Fruit fly (Drosophila melanogaster): ENCODE results near the gene Coq8.

The Coq8 gene

dm6 chrX:12905014-12905900 lies 4.3 kb upstream of the Coq8 start:
- TF ChIP-seq CG9876 (GFP tag; optimal IDR thresholded peaks at IDR 0.05) (no peak), CG3847 (GFP tag; IDR thresholded peaks at IDR 0.05) (no peak), tin (GFP tag; optimal IDR thresholded peaks at IDR 0.05) (no peak), Med (GFP tag) (peak; percentile 46), CG1792 (GFP tag; optimal IDR thresholded peaks at IDR 0.05) (no peak), CG16779 (GFP tag; IDR thresholded peaks at IDR 0.05) (no peak), zen2 (GFP tag; IDR thresholded peaks at IDR 0.05; ENCODE audit: partially characterized antibody) (no peak), pan (optimal IDR thresholded peaks at IDR 0.05) (no peak), pan (GFP tag; optimal IDR thresholded peaks at IDR 0.05 in 1 of 2, IDR thresholded peaks at IDR 0.05 in 1 of 2) (peak in 1 of 2 experiments; percentile 19), lmd (GFP tag; IDR thresholded peaks at IDR 0.05) (no peak), pita (GFP tag; optimal IDR thresholded peaks at IDR 0.05) (no peak), fru (optimal IDR thresholded peaks at IDR 0.05) (no peak), crc (GFP tag; optimal IDR thresholded peaks at IDR 0.05) (no peak), chinmo (GFP tag; IDR thresholded peaks at IDR 0.05; ENCODE audit: partially characterized antibody) (0 out of 4 replicates have a peak, but pooled peaks have one; percentile 19), cg (GFP tag; optimal IDR thresholded peaks at IDR 0.05) (peak; percentile 56), CHES-1-like (GFP tag; optimal IDR thresholded peaks at IDR 0.05) (no peak), crol (GFP tag; IDR thresholded peaks at IDR 0.05) (0 out of 2 replicates have a peak, but pooled peaks have one; percentile 14), Blimp-1 (GFP tag; optimal IDR thresholded peaks at IDR 0.05) (no peak), prd (optimal IDR thresholded peaks at IDR 0.05) (no peak), prd (GFP tag; IDR thresholded peaks at IDR 0.05) (no peak), ash1 (GFP tag; optimal IDR thresholded peaks at IDR 0.05) (no peak), scrt (GFP tag; optimal IDR thresholded peaks at IDR 0.05) (no peak), C15 (GFP tag; IDR thresholded peaks at IDR 0.05) (no peak), Kr (GFP tag; optimal IDR thresholded peaks at IDR 0.05) (no peak), Ets97D (GFP tag; optimal IDR thresholded peaks at IDR 0.05) (no peak), CG12071 (GFP tag; optimal IDR thresholded peaks at IDR 0.05) (no peak), Hr51 (GFP tag; optimal IDR thresholded peaks at IDR 0.05) (no peak), Drgx (GFP tag; IDR thresholded peaks at IDR 0.05) (peak; percentile 62), MTF-1 (GFP tag; optimal IDR thresholded peaks at IDR 0.05; ENCODE audit: borderline replicate concordance) (no peak), CG5245 (GFP tag; optimal IDR thresholded peaks at IDR 0.05) (no peak), CG4707 (GFP tag; optimal IDR thresholded peaks at IDR 0.05) (no peak), ken (GFP tag; IDR thresholded peaks at IDR 0.05) (no peak), ewg (GFP tag; optimal IDR thresholded peaks at IDR 0.05) (peak; percentile 22), caup (GFP tag; optimal IDR thresholded peaks at IDR 0.05; ENCODE audit: severe bottlenecking) (no peak), Mad (GFP tag; optimal IDR thresholded peaks at IDR 0.05) (no peak), schlank (tag; optimal IDR thresholded peaks at IDR 0.05) (no peak), lov (optimal IDR thresholded peaks at IDR 0.05) (no peak), lov (GFP tag; IDR thresholded peaks at IDR 0.05) (no peak), Oli (tag; optimal IDR thresholded peaks at IDR 0.05) (no peak), nom (GFP tag; optimal IDR thresholded peaks at IDR 0.05) (peak; percentile 53), CG1832 (GFP tag; optimal IDR thresholded peaks at IDR 0.05) (peak; percentile 51), D19B (GFP tag; optimal IDR thresholded peaks at IDR 0.05) (no peak), CG4854 (GFP tag; optimal IDR thresholded peaks at IDR 0.05) (no peak), CG17385 (GFP tag; optimal IDR thresholded peaks at IDR 0.05) (peak; percentile 82), Asciz (GFP tag; optimal IDR thresholded peaks at IDR 0.05) (no peak), Pdp1 (GFP tag; optimal IDR thresholded peaks at IDR 0.05) (peak in 1 of 2 experiments; percentile 8), Dll (GFP tag; IDR thresholded peaks at IDR 0.05; ENCODE audit: partially characterized antibody) (no peak), CG4820 (GFP tag; optimal IDR thresholded peaks at IDR 0.05) (no peak), Hr39 (optimal IDR thresholded peaks at IDR 0.05) (peak; percentile 98)

Measured in whole organism, embryonic.